Worm (Caenorhabditis elegans) whole organism, L4 larva: Measurements from ENCODE around the gene ZK721.4.

ENCODE experiments used
- ZK337.2 ChIP-seq: fragments of 200-800 bp; sonication (Bioruptor generic); IDR thresholded peaks from 2 replicates; pipeline ENCODE4 v1.3.6; 2022; ENCODE audit warnings: missing genetic modification reagents, missing genetic modification characterization, missing compliant biosample characterization
- aha-1 ChIP-seq: fragments of 150-350 bp; peaks from one replicate; lab custom pipeline; 2014; ENCODE audit warnings: missing biosample characterization, missing genetic modification characterization
- ama-1 ChIP-seq: fragments of 150-350 bp; optimal IDR thresholded peaks from 2 replicates; lab custom pipeline; 2014; ENCODE audit warnings: inconsistent platforms, mixed read lengths
- arid-1 ChIP-seq: fragments of 200-800 bp; sonication (Bioruptor generic); conservative IDR thresholded peaks from 2 replicates; pipeline ENCODE4 v1.3.6; 2022; ENCODE audit warnings: missing genetic modification reagents, missing genetic modification characterization, missing compliant biosample characterization
- dmd-6 ChIP-seq: fragments of 200-800 bp; sonication (Bioruptor generic); IDR thresholded peaks from 2 replicates; pipeline ENCODE4 v1.3.6; 2022; ENCODE audit warnings: missing genetic modification reagents, missing genetic modification characterization, missing compliant biosample characterization
- lin-13 ChIP-seq: fragments of 150-350 bp; optimal IDR thresholded peaks from 2 replicates; lab custom pipeline; 2014; ENCODE audit warnings: missing biosample characterization, missing genetic modification reagents, missing genetic modification characterization
- lin-15B ChIP-seq: fragments of 150-350 bp; sonication (generic microtip); optimal IDR thresholded peaks from 3 replicates; lab custom pipeline; 2014; ENCODE audit warnings: missing biosample characterization, missing genetic modification characterization
- mdl-1 ChIP-seq, 2 experiments: fragments of 150-350 bp in 1 of 2; sonication (generic microtip) in 1 of 2; optimal IDR thresholded peaks; 2 replicates each; lab custom pipeline; 2014 to 2017; ENCODE audit warnings: missing biosample characterization in 2 of 2, missing genetic modification characterization in 2 of 2
- nhr-28 ChIP-seq: fragments of 150-350 bp; optimal IDR thresholded peaks from 2 replicates; lab custom pipeline; 2014; ENCODE audit warnings: missing biosample characterization, missing genetic modification characterization
- pha-4 ChIP-seq, 2 experiments: fragments of 150-350 bp in 1 of 2; fragments of 200-800 bp in 1 of 2; sonication (Bioruptor generic) in 1 of 2; IDR thresholded peaks in 1 of 2; optimal IDR thresholded peaks in 1 of 2; 2 replicates each; pipeline versions ENCODE4 v1.3.6 to Lab custom; 2014 to 2022; ENCODE audit warnings: missing genetic modification characterization in 2 of 2, missing genetic modification reagents in 2 of 2, missing biosample characterization in 1 of 2, missing compliant biosample characterization in 1 of 2
- php-3 ChIP-seq: fragments of 200-800 bp; sonication (Bioruptor generic); IDR thresholded peaks from 2 replicates; pipeline ENCODE4 v1.3.6; 2022; ENCODE audit warnings: missing genetic modification reagents, missing genetic modification characterization, missing compliant biosample characterization
- pqm-1 ChIP-seq: sonication (generic microtip); optimal IDR thresholded peaks from 2 replicates; lab custom pipeline; 2017; ENCODE audit warnings: missing biosample characterization, missing genetic modification characterization
- skn-1 ChIP-seq: fragments of 150-350 bp; optimal IDR thresholded peaks from 2 replicates; lab custom pipeline; 2014; ENCODE audit warnings: missing biosample characterization, missing genetic modification characterization

DNA sequence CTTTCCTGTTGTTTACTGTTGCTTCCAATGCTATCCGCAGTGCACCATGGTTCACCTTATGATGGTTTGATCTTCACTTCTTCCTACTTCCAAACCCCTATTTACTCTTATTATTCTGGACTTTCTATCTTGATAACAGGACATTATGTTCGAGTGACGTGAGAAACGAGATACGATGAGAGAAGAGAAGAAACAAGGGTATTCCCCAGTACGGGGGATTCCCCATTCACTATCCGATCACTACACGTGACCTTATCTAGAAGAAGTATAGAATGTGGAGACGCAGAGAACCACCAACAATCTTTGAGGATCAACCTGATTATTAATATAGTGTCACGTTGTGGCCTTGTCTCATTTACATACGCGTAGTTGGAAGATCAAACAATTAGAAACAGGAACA lies 26.1 kb upstream of the ZK721.4 start:
- TF ChIP-seq nhr-28 (tag; lab: Kevin White, UChicago) (peak; percentile 61), dmd-6 (GFP tag; lab: Robert Waterston, UW) (0 out of 2 replicates have a peak, but pooled peaks have one; percentile 9), lin-15B (tag; lab: Kevin White, UChicago) (no peak), aha-1 (tag; lab: Kevin White, UChicago) (no peak), ama-1 (lab: Kevin White, UChicago) (no peak), php-3 (GFP tag; lab: Robert Waterston, UW) (no peak), pqm-1 (no peak), arid-1 (GFP tag; lab: Robert Waterston, UW) (no peak), lin-13 (GFP tag; lab: Kevin White, UChicago) (no peak), pha-4 (GFP tag; IDR thresholded peaks at IDR 0.05; lab: Robert Waterston, UW) (no peak), pha-4 (tag; optimal IDR thresholded peaks at IDR 0.05; lab: Kevin White, UChicago) (no peak), mdl-1 (tag; optimal IDR thresholded peaks at IDR 0.05; lab: Kevin White, UChicago) (peak; percentile 80 to 81), ZK337.2 (GFP tag; lab: Robert Waterston, UW) (no peak), skn-1 (tag; lab: Kevin White, UChicago) (no peak)
